Fruit fly (Drosophila melanogaster): ENCODE data around the gene Gr89a.

The Gr89a gene

DNA sequence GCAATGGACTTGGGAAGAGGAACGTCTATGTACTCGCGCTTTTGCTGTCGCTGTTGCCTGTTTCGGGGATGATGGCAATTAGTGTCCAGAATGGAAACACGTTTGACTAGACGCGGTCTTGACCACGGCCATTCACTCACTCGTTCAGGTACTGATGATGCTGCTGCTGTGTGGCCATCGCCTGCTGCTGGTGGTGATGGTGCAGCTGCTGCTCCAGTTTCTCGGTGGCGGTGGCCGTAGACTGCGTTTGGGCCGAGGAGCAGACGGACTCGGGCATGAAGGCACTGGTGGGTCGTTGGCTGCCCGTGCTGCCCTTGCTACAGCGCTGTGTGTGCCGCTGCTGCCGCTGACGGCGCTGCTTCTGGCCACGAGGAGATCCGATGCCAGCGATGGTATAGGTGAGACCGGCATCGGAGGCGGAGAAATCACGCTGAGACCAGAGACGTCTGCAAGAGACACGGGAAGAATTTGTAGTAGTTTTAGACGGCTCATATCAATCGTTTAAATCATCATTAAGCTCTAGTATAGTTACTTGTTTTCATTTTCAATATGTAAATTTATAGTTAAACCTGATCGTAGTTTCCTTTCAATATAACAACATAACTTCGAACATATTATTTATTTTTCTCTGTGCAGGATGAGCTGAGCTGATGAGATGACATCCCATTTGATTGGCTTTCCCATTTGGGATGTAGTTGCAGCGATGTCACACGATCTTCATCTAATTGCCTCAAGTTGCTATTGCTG lies 13.1 kb downstream of the Gr89a start:
- TF ChIP-seq Myc (optimal IDR thresholded peaks at IDR 0.05) (no peak), insv (optimal IDR thresholded peaks at IDR 0.05) (no peak), psq (optimal IDR thresholded peaks at IDR 0.05) (no peak), Sin3A (optimal IDR thresholded peaks at IDR 0.05) (no peak), h (optimal IDR thresholded peaks at IDR 0.05) (no peak), ttk (optimal IDR thresholded peaks at IDR 0.05) (no peak)

DNA sequence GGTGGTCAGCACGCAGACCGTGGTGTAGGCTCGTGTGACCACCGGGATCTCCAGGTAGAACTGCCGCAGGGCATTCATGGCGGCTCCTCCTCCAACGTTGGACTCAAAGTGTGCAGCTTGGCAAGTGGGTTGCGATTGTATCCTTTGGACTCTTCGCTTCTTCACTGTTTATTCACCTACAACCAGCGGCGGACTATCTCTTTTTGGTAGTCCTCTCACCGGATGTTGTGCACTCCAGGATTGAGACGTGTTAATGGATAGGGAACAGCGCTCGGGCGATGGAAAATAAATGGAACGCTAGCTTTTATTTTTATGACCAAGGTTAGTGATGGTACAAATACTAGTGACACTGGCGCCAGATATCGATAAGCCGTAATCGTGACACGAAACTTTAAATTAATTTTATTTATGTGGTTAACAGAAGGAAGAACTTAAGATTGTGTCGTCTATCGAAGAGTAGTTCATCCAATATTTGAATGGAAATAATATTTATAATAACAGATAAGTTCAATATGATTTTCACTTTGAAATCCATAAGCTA lies 14.8 kb downstream of the Gr89a start, which contains the start of gene Der-2:
Gene Der-2 (minus strand): TSS at position 347 of the 541 bp plus-strand sequence.
- no peak for TF ChIP-seq psq (optimal IDR thresholded peaks at IDR 0.05)
- no peak for TF ChIP-seq Sin3A (optimal IDR thresholded peaks at IDR 0.05)
- TF ChIP-seq insv (optimal IDR thresholded peaks at IDR 0.05), result no peak
- no peak for TF ChIP-seq ttk (optimal IDR thresholded peaks at IDR 0.05)

DNA sequence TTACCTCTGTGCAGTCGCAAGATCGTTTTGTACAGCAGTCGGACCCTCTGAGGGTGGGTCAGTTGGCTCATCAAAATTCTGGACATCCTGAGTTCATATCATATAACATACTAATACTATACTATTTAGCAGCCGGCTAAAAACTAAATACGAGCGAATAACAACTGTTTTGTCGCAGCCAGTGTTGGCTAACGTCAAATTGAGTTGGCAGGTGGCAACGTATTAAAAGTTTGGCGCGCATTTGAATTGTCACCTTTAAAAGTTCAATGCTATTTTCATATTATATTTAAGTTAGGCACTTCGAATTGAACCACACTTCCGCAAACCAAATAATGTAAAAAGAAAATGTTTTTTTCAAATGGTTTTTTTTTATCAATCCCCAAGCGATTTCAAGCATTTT lies 16.5 kb downstream of the Gr89a start, which contains the start of gene Sdhaf3:
Gene Sdhaf3 (minus strand): TSS at position 177 of the 400 bp plus-strand sequence.
- TF ChIP-seq psq (optimal IDR thresholded peaks at IDR 0.05) (no peak), insv (optimal IDR thresholded peaks at IDR 0.05) (no peak), ttk (optimal IDR thresholded peaks at IDR 0.05) (no peak), Sin3A (optimal IDR thresholded peaks at IDR 0.05) (no peak), Myc (optimal IDR thresholded peaks at IDR 0.05) (no peak), h (optimal IDR thresholded peaks at IDR 0.05) (no peak)

dm6 chr3R:16480995-16481394 lies 17.8 kb downstream of the Gr89a start, which contains the start of gene Dhfr:
TSS of gene Dhfr (plus strand) at chr3R:16481167.
- TF ChIP-seq psq (optimal IDR thresholded peaks at IDR 0.05) (no peak), insv (optimal IDR thresholded peaks at IDR 0.05) (no peak), h (optimal IDR thresholded peaks at IDR 0.05) (no peak), Myc (optimal IDR thresholded peaks at IDR 0.05) (no peak), Sin3A (optimal IDR thresholded peaks at IDR 0.05) (no peak), ttk (optimal IDR thresholded peaks at IDR 0.05) (no peak)

dm6 chr3R:16477033-16477432 lies 21.7 kb downstream of the Gr89a start, which contains the start of gene Gyc89Db:
TSS of gene Gyc89Db (plus strand) at chr3R:16477110.
- TF ChIP-seq ttk (optimal IDR thresholded peaks at IDR 0.05) (no peak), h (optimal IDR thresholded peaks at IDR 0.05) (no peak)

- TF ChIP-seq psq (optimal IDR thresholded peaks at IDR 0.05) (no peak), ttk (optimal IDR thresholded peaks at IDR 0.05) (no peak), Myc (optimal IDR thresholded peaks at IDR 0.05) (no peak), Sin3A (optimal IDR thresholded peaks at IDR 0.05) (no peak), insv (optimal IDR thresholded peaks at IDR 0.05) (no peak), h (optimal IDR thresholded peaks at IDR 0.05) (no peak)
These were observed 22.3 kb downstream of the Gr89a start for dm6 chr3R:16476472-16476871.

DNA sequence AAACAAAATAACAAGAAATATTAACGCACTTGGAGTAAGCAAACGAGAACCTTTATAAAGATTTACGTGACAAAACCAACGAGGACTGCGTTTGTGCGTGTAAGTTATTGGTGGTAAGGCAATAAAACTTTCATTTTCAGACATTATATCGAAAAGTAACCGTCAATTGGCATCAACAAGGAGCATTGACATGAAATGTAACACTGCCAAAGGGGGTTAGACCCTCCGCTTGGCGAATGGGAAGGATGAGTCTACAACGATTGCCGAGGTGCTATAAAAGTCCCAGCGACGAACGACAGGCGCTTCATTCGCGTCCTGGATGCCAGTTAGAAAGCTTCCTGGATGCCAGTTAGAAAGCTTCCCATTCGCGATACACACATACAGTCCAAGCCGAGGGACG lies 26.5 kb downstream of the Gr89a start, which contains the start of gene Gyc89Da:
Gene Gyc89Da (plus strand): TSS at position 301 of the 400 bp plus-strand sequence.
- no peak for TF ChIP-seq psq (optimal IDR thresholded peaks at IDR 0.05)
- no peak for TF ChIP-seq ttk (optimal IDR thresholded peaks at IDR 0.05)
- TF ChIP-seq Sin3A (optimal IDR thresholded peaks at IDR 0.05), result no peak
- TF ChIP-seq Myc (optimal IDR thresholded peaks at IDR 0.05), result no peak
- no peak for TF ChIP-seq h (optimal IDR thresholded peaks at IDR 0.05)
- no peak for TF ChIP-seq insv (optimal IDR thresholded peaks at IDR 0.05)

dm6 chr3R:16469501-16470263 lies 29.1 kb downstream of the Gr89a start, which contains the start of the genes CG42232 and CSN5:
TSS of gene CG42232 (minus strand) at chr3R:16469663.
TSS of gene CSN5 (plus strand) at chr3R:16470099.
- TF ChIP-seq ttk (optimal IDR thresholded peaks at IDR 0.05) (no peak), insv (optimal IDR thresholded peaks at IDR 0.05) (no peak), Myc (optimal IDR thresholded peaks at IDR 0.05) (no peak), h (optimal IDR thresholded peaks at IDR 0.05) (no peak), psq (optimal IDR thresholded peaks at IDR 0.05) (no peak), Sin3A (optimal IDR thresholded peaks at IDR 0.05) (no peak)

- no peak for TF ChIP-seq ttk (optimal IDR thresholded peaks at IDR 0.05)
- no peak for TF ChIP-seq insv (optimal IDR thresholded peaks at IDR 0.05)
- no peak for TF ChIP-seq Sin3A (optimal IDR thresholded peaks at IDR 0.05)
- TF ChIP-seq h (optimal IDR thresholded peaks at IDR 0.05), result no peak
- TF ChIP-seq psq (optimal IDR thresholded peaks at IDR 0.05), result no peak
- TF ChIP-seq Myc (optimal IDR thresholded peaks at IDR 0.05), result no peak
These were observed 30.2 kb downstream of the Gr89a start for dm6 chr3R:16468556-16468955.

- no peak for TF ChIP-seq psq (optimal IDR thresholded peaks at IDR 0.05)
- TF ChIP-seq Myc (optimal IDR thresholded peaks at IDR 0.05), result no peak
- TF ChIP-seq Sin3A (optimal IDR thresholded peaks at IDR 0.05), result no peak
- no peak for TF ChIP-seq insv (optimal IDR thresholded peaks at IDR 0.05)
- TF ChIP-seq h (optimal IDR thresholded peaks at IDR 0.05), result no peak
- TF ChIP-seq ttk (optimal IDR thresholded peaks at IDR 0.05), result no peak
These were observed 42.2 kb downstream of the Gr89a start for dm6 chr3R:16456607-16457006.

DNA sequence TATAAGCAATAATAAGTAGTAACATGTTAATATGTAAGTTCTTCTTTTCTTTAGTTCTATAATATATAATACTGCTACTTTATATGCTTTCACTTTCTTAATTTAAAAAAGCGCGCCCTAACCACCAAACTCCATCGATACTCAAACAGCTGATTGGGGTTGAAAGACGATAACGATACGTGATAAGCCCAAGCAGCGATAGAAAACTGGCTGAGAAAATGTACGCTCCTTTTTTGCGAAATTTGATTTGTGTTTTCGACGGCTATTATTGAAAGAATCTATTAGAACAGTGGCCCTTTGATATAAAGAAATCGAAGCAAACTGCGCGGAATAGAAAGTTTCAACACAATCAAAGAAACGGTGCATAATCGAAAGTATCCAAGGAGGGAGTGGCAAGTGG lies 42.9 kb downstream of the Gr89a start, which contains the start of gene CG14883:
Gene CG14883 (plus strand): TSS at position 178 of the 400 bp plus-strand sequence.
- no peak for TF ChIP-seq ttk (optimal IDR thresholded peaks at IDR 0.05)
- TF ChIP-seq h (optimal IDR thresholded peaks at IDR 0.05), result no peak
- no peak for TF ChIP-seq insv (optimal IDR thresholded peaks at IDR 0.05)
- no peak for TF ChIP-seq Myc (optimal IDR thresholded peaks at IDR 0.05)
- no peak for TF ChIP-seq Sin3A (optimal IDR thresholded peaks at IDR 0.05)
- TF ChIP-seq psq (optimal IDR thresholded peaks at IDR 0.05), result no peak

dm6 chr3R:16454192-16454591 lies 44.6 kb downstream of the Gr89a start, which contains the start of gene CG10405:
TSS of gene CG10405 (plus strand) at chr3R:16454492.
- TF ChIP-seq Sin3A (optimal IDR thresholded peaks at IDR 0.05) (no peak), insv (optimal IDR thresholded peaks at IDR 0.05) (no peak), h (optimal IDR thresholded peaks at IDR 0.05) (no peak), psq (optimal IDR thresholded peaks at IDR 0.05) (no peak), ttk (optimal IDR thresholded peaks at IDR 0.05) (no peak), Myc (optimal IDR thresholded peaks at IDR 0.05) (no peak)

Measured in Kc167 (cell line).